Fruit fly (Drosophila melanogaster): ENCODE data around the gene Cph.

The Cph gene

DNA sequence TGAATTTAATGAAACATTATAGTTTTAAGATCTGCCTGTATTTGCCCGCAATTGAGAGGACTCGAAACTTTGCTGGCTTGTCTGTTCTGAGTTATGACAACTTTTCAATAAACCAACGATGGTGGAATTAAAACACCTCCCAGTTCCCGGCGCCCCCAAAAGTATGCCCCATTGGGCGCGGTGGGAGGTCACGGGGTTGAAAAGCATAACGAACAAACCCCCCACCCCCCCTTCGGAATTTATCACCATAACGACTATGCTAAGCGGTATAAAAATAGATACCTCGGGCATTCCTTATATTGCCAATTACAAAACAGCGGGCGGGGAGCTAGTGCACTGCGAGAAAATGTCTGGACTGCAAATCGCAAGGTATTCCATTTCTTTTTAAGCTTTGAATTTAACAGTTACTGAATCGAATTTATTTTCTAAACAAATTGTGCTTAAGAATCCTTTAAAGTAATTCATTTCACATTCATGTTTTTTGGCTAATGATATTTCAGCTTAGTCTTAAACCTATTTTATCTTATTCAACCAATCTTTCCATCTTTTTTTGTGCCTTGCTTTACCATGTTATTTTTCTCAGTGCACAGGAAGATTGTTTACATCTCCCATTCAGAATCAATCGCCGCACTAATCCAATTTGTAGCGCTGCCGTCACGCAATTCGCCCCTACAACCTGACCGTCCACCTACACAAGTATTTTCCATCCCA, 36.1 kb upstream of the Cph start (continued):
- peak; percentile 43 for TF ChIP-seq exex (tag; optimal IDR thresholded peaks at IDR 0.05)
- peak; percentile 80 for TF ChIP-seq NC2β (GFP tag; optimal IDR thresholded peaks at IDR 0.05)
- peak; percentile 83 for TF ChIP-seq CG15601 (tag; optimal IDR thresholded peaks at IDR 0.05)
- TF ChIP-seq Hr39 (optimal IDR thresholded peaks at IDR 0.05): no peak
- TF ChIP-seq bbx (GFP tag; IDR thresholded peaks at IDR 0.05; ENCODE audit: partially characterized antibody): no peak
- TF ChIP-seq CG15514 (GFP tag; optimal IDR thresholded peaks at IDR 0.05): peak; percentile 46
- peak; percentile 72 for TF ChIP-seq nau (GFP tag; optimal IDR thresholded peaks at IDR 0.05)
- no peak for TF ChIP-seq CG2199 (GFP tag; IDR thresholded peaks at IDR 0.05)
- TF ChIP-seq tap (tag; optimal IDR thresholded peaks at IDR 0.05): peak; percentile 72
- TF ChIP-seq CG12104 (GFP tag; optimal IDR thresholded peaks at IDR 0.05): peak; percentile 71
- peak; percentile 49 for TF ChIP-seq Six4 (GFP tag; optimal IDR thresholded peaks at IDR 0.05)
- TF ChIP-seq Gug (GFP tag; IDR thresholded peaks at IDR 0.05): peak; percentile 54
- TF ChIP-seq fu2 (GFP tag; optimal IDR thresholded peaks at IDR 0.05): peak; percentile 87
- peak; percentile 41; the same call in 1 of the 3 replicates for TF ChIP-seq CG11456 (GFP tag; IDR thresholded peaks at IDR 0.05)
- TF ChIP-seq Sin3A (optimal IDR thresholded peaks at IDR 0.05): no peak
- TF ChIP-seq CG31388 (GFP tag; optimal IDR thresholded peaks at IDR 0.05): no peak
- TF ChIP-seq CG4404 (GFP tag; IDR thresholded peaks at IDR 0.05): peak; percentile 70
- peak; percentile 15 for TF ChIP-seq Ets97D (GFP tag; optimal IDR thresholded peaks at IDR 0.05)
- TF ChIP-seq sima (GFP tag; optimal IDR thresholded peaks at IDR 0.05): no peak
- TF ChIP-seq amos (GFP tag; IDR thresholded peaks at IDR 0.05; ENCODE audit: partially characterized antibody): no peak; the same call in 1 of the 2 replicates
- TF ChIP-seq dmrt99B (tag; optimal IDR thresholded peaks at IDR 0.05): peak; percentile 87
- peak; percentile 77 for TF ChIP-seq Ada2b (GFP tag; IDR thresholded peaks at IDR 0.05)
- TF ChIP-seq ERR (GFP tag; optimal IDR thresholded peaks at IDR 0.05): peak; percentile 34
- peak; percentile 73 for TF ChIP-seq CG32772 (GFP tag; IDR thresholded peaks at IDR 0.05)
- TF ChIP-seq CG3838 (GFP tag; optimal IDR thresholded peaks at IDR 0.05): peak; percentile 54
- TF ChIP-seq CG14050 (GFP tag; IDR thresholded peaks at IDR 0.05): peak; percentile 75
- TF ChIP-seq CG34224 (GFP tag; IDR thresholded peaks at IDR 0.05; ENCODE audit: partially characterized antibody): no peak
- TF ChIP-seq CoRest (tag; optimal IDR thresholded peaks at IDR 0.05): peak; percentile 94
- TF ChIP-seq CG1602 (GFP tag; optimal IDR thresholded peaks at IDR 0.05): peak; percentile 86
- no peak for TF ChIP-seq ash1 (GFP tag; optimal IDR thresholded peaks at IDR 0.05)
- TF ChIP-seq BEAF-32 (GFP tag; optimal IDR thresholded peaks at IDR 0.05): no peak
- TF ChIP-seq repo (GFP tag; optimal IDR thresholded peaks at IDR 0.05): peak; percentile 42
- peak; percentile 64 for TF ChIP-seq CG12155 (GFP tag; optimal IDR thresholded peaks at IDR 0.05)
- TF ChIP-seq Atf3 (GFP tag; optimal IDR thresholded peaks at IDR 0.05): peak; percentile 75
- TF ChIP-seq stc (GFP tag; IDR thresholded peaks at IDR 0.05): peak; percentile 74
- TF ChIP-seq Sry-δ (GFP tag; optimal IDR thresholded peaks at IDR 0.05): no peak
- peak; percentile 75 for TF ChIP-seq ham (GFP tag; IDR thresholded peaks at IDR 0.05)
- TF ChIP-seq CG32532 (GFP tag; IDR thresholded peaks at IDR 0.05): peak; percentile 77
- TF ChIP-seq Stat92E (GFP tag; optimal IDR thresholded peaks at IDR 0.05): peak in 1 of 3 experiments; percentile 7
- TF ChIP-seq CG6813 (GFP tag; optimal IDR thresholded peaks at IDR 0.05): peak; percentile 72
- no peak for TF ChIP-seq da (GFP tag; optimal IDR thresholded peaks at IDR 0.05)
- no peak for TF ChIP-seq sc (optimal IDR thresholded peaks at IDR 0.05)
- peak; percentile 55 for TF ChIP-seq sc (GFP tag; optimal IDR thresholded peaks at IDR 0.05)
- no peak for TF ChIP-seq vnd (GFP tag; IDR thresholded peaks at IDR 0.05; ENCODE audit: partially characterized antibody)
- TF ChIP-seq grau (tag; optimal IDR thresholded peaks at IDR 0.05): peak; percentile 92
- TF ChIP-seq gsb (GFP tag; IDR thresholded peaks at IDR 0.05): peak; percentile 47; the same call in 1 of the 2 replicates
- peak; percentile 74 for TF ChIP-seq ci (GFP tag; IDR thresholded peaks at IDR 0.05)
- peak; percentile 90 for TF ChIP-seq CG13424 (tag; optimal IDR thresholded peaks at IDR 0.05)
- TF ChIP-seq CG11504 (tag; optimal IDR thresholded peaks at IDR 0.05): peak; percentile 86
- peak; percentile 83 for TF ChIP-seq sd (tag; optimal IDR thresholded peaks at IDR 0.05)
